Worm (Caenorhabditis elegans): ENCODE data around the gene msp-142.
A peak's percentile ranks its signal among the peaks of the same experiment; 100 is the strongest.

msp-142 gene

DNA sequence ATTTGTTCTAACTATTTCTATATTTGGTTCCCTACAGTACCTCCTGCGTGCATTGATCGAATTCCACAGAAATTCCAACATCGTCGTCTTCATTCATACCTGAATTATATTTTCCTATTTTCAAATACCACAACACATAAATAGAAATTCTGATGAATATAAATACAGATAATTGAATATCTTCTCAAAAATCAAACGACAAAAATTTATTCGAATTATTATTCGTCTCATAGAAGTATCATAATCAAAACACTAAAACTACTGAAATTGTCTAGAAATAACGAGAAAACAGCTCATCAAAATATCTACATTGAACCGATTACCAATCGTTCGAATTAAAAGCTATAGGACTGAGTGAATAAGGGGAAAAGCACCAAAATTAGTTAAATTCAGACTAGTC, 35.4 kb downstream of the msp-142 start, which contains the start of gene gtap-1:
TSS of gene gtap-1 (minus strand) at position 101 of the 400 bp plus-strand sequence.
- no peak for TF ChIP-seq ceh-18 (tag; optimal IDR thresholded peaks at IDR 0.05)
- no peak for TF ChIP-seq gmeb-2 (tag; optimal IDR thresholded peaks at IDR 0.05)
- no peak for TF ChIP-seq hlh-30 (tag; optimal IDR thresholded peaks at IDR 0.05; ENCODE audit: insufficient read depth)
- no peak for TF ChIP-seq ets-4 (tag; optimal IDR thresholded peaks at IDR 0.05)
- TF ChIP-seq syd-9 (tag; optimal IDR thresholded peaks at IDR 0.05), result no peak
- no peak for TF ChIP-seq unc-42 (tag; optimal IDR thresholded peaks at IDR 0.05)
- no peak for TF ChIP-seq sox-2 (GFP tag; IDR thresholded peaks at IDR 0.05)
- no peak for TF ChIP-seq elt-2 (tag; optimal IDR thresholded peaks at IDR 0.05)
- TF ChIP-seq sdc-2 (tag; optimal IDR thresholded peaks at IDR 0.05), result no peak
- TF ChIP-seq hlh-15 (tag; optimal IDR thresholded peaks at IDR 0.05), result no peak
- TF ChIP-seq C38D4.7 (GFP tag; optimal IDR thresholded peaks at IDR 0.05), result no peak
- TF ChIP-seq nhr-232 (tag; optimal IDR thresholded peaks at IDR 0.05), result no peak
- no peak for TF ChIP-seq odd-2 (tag; optimal IDR thresholded peaks at IDR 0.05)
- TF ChIP-seq npax-4 (tag; optimal IDR thresholded peaks at IDR 0.05), result no peak
- no peak for TF ChIP-seq lim-6 (tag; optimal IDR thresholded peaks at IDR 0.05)

DNA sequence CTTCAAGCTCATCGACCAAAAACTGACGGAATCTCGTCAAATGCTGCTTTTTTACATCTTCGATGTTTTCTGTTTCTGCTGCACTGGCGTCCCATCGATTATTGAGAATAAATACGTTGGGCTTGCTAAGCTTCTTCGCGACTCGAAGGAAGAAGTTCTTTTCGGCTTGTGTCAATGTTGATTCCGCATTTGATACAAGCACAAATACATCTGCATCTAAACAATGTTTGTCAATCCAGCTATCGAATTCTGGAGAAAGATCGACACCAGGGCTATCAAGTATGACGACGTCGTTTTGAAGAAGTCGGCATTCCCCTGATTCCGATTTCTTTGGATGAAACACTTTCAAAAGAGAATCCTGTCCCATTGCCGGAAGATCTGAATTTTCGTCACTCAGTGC, 37.4 kb downstream of the msp-142 start:
- TF ChIP-seq ref-2 (tag; optimal IDR thresholded peaks at IDR 0.05) (no peak), unc-55 (GFP tag; optimal IDR thresholded peaks at IDR 0.05) (no peak), T23F11.4 (GFP tag; optimal IDR thresholded peaks at IDR 0.05) (no peak), pha-4 (tag; optimal IDR thresholded peaks at IDR 0.05) (no peak), ceh-31 (tag; optimal IDR thresholded peaks at IDR 0.05) (no peak), Y22D7AL.16 (tag; optimal IDR thresholded peaks at IDR 0.05) (no peak), ceh-24 (tag; optimal IDR thresholded peaks at IDR 0.05) (no peak), C08G9.2 (tag; optimal IDR thresholded peaks at IDR 0.05) (no peak), ceh-9 (tag; optimal IDR thresholded peaks at IDR 0.05) (no peak), nhr-232 (tag; optimal IDR thresholded peaks at IDR 0.05) (no peak), eyg-1 (tag; optimal IDR thresholded peaks at IDR 0.05) (no peak), hlh-30 (tag; optimal IDR thresholded peaks at IDR 0.05; ENCODE audit: insufficient read depth) (no peak)

DNA sequence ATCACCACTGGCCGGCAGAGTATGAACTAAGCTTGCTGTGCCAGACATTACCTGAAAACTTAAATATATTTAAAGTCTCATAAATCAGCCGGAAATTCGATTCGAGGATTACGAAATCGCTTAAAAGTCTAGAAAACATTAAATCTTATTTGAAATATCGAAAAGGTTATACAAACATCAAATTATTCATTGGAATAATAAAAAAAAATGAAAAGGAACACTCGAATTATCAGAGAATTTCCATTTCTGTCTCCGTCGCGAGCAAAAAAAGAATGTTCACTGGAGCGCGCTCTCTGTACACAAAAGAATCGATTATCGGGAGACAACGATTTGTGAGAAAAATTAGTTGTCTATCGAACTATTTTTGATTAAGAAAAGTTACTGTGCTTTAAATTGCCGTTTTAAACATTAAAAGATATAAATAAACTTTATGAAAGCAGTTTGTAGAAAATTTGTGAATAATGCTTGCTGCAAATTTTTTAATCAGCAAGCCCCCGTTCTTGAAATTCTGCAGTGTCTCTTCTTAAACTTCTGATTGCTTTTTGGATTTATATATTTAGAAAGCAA, 38.5 kb downstream of the msp-142 start, which contains the start of gene fzo-1:
TSS of gene fzo-1 (minus strand) at position 51 of the 567 bp plus-strand sequence.
- TF ChIP-seq tbx-2 (tag; optimal IDR thresholded peaks at IDR 0.05) (peak; percentile 95), odd-2 (tag; optimal IDR thresholded peaks at IDR 0.05) (no peak), ceh-34 (tag; optimal IDR thresholded peaks at IDR 0.05) (peak; percentile 75), sdc-2 (tag; optimal IDR thresholded peaks at IDR 0.05) (peak; percentile 68), mec-3 (tag; optimal IDR thresholded peaks at IDR 0.05; ENCODE audit: borderline replicate concordance) (peak; percentile 40), zip-5 (tag; optimal IDR thresholded peaks at IDR 0.05) (peak; percentile 96), ceh-48 (tag; optimal IDR thresholded peaks at IDR 0.05) (peak; percentile 23), ceh-31 (tag; optimal IDR thresholded peaks at IDR 0.05) (peak; percentile 99), unc-55 (GFP tag; optimal IDR thresholded peaks at IDR 0.05) (no peak), hlh-8 (tag; optimal IDR thresholded peaks at IDR 0.05) (peak; percentile 92), ztf-16 (tag; optimal IDR thresholded peaks at IDR 0.05) (peak; percentile 68), npax-4 (tag; optimal IDR thresholded peaks at IDR 0.05) (peak; percentile 16), ceh-18 (tag; optimal IDR thresholded peaks at IDR 0.05) (peak; percentile 28), F13H6.1 (tag; optimal IDR thresholded peaks at IDR 0.05) (peak; percentile 80), pha-2 (tag; optimal IDR thresholded peaks at IDR 0.05) (peak; percentile 54), dve-1 (tag; optimal IDR thresholded peaks at IDR 0.05) (no peak), nhr-11 (tag; optimal IDR thresholded peaks at IDR 0.05) (no peak), madf-2 (tag; optimal IDR thresholded peaks at IDR 0.05) (no peak), ttx-3 (tag; optimal IDR thresholded peaks at IDR 0.05) (no peak), ceh-19 (GFP tag; optimal IDR thresholded peaks at IDR 0.05) (peak; percentile 39), Y22D7AL.16 (tag; optimal IDR thresholded peaks at IDR 0.05) (no peak), fkh-6 (tag; optimal IDR thresholded peaks at IDR 0.05) (peak; percentile 60), ceh-24 (tag; optimal IDR thresholded peaks at IDR 0.05) (peak; percentile 35), hlh-6 (tag; optimal IDR thresholded peaks at IDR 0.05) (no peak), rnt-1 (tag; optimal IDR thresholded peaks at IDR 0.05) (peak; percentile 59), ama-1 (optimal IDR thresholded peaks at IDR 0.05) (no peak), unc-86 (tag; optimal IDR thresholded peaks at IDR 0.05) (peak; percentile 15), C08G9.2 (tag; optimal IDR thresholded peaks at IDR 0.05) (peak; percentile 90), ceh-2 (tag; optimal IDR thresholded peaks at IDR 0.05) (peak; percentile 97), pha-4 (tag; optimal IDR thresholded peaks at IDR 0.05) (no peak), pag-3 (tag; optimal IDR thresholded peaks at IDR 0.05; ENCODE audit: borderline replicate concordance) (peak; percentile 75), ref-2 (tag; optimal IDR thresholded peaks at IDR 0.05) (peak; percentile 91), gmeb-2 (tag; optimal IDR thresholded peaks at IDR 0.05) (peak; percentile 42), ets-4 (tag; optimal IDR thresholded peaks at IDR 0.05) (peak; percentile 92), ceh-6 (GFP tag; optimal IDR thresholded peaks at IDR 0.05) (no peak), pqm-1 (tag; optimal IDR thresholded peaks at IDR 0.05) (peak; percentile 74)

Data from whole organism, late embryonic.